Fruit fly (Drosophila melanogaster) whole organism, wandering third instar larva: ENCODE measurements around the gene CG10581.

Source experiments
- Abd-B ChIP-seq: fragments of >200 bp; optimal IDR thresholded peaks from 2 replicates; lab custom pipeline; 2017; ENCODE audit warnings: missing biosample characterization, missing genetic modification characterization
- Rel ChIP-seq, 2 experiments: fragments of 200-800 bp; sonication (Bioruptor generic) in 1 of 2; optimal IDR thresholded peaks; 2 replicates in 1 of 2; 3 replicates in 1 of 2; lab custom pipeline; 2016 to 2019; ENCODE audit warnings: mild to moderate bottlenecking in 2 of 2, missing biosample characterization in 2 of 2, missing genetic modification characterization in 2 of 2, moderate library complexity in 1 of 2
- Vsx2 ChIP-seq: fragments of 200-300, 225-300 bp; sonication (Bioruptor generic); optimal IDR thresholded peaks from 2 replicates; lab custom pipeline; 2018; ENCODE audit warnings: missing biosample characterization, missing genetic modification characterization; ENCODE audit not compliant: partially characterized antibody
- br ChIP-seq: fragments of 200-800 bp; sonication (Bioruptor generic); optimal IDR thresholded peaks from 2 replicates; lab custom pipeline; 2016; ENCODE audit warnings: missing biosample characterization, missing genetic modification characterization
- dl ChIP-seq, 2 experiments: fragments of 175-275, 200-275 bp in 1 of 2; fragments of 200-275 bp in 1 of 2; sonication (Bioruptor generic); optimal IDR thresholded peaks; lab custom pipeline; 2018; ENCODE audit warnings: mild to moderate bottlenecking in 2 of 2, missing biosample characterization in 2 of 2, missing genetic modification characterization in 2 of 2, moderate library complexity in 2 of 2; ENCODE audit not compliant: partially characterized antibody in 2 of 2, insufficient read depth in 1 of 2
- dmrt93B ChIP-seq: fragments of 200-800 bp; sonication (Bioruptor generic); optimal IDR thresholded peaks from 2 replicates; lab custom pipeline; 2018; ENCODE audit warnings: missing biosample characterization, mild to moderate bottlenecking, missing genetic modification characterization
- dsf ChIP-seq: sonication (Bioruptor generic); optimal IDR thresholded peaks from 2 replicates; lab custom pipeline; 2016; ENCODE audit warnings: missing biosample characterization, missing genetic modification characterization, borderline replicate concordance
- psq ChIP-seq: fragments of 200-800 bp; sonication (Bioruptor generic); optimal IDR thresholded peaks from 3 replicates; lab custom pipeline; 2017; ENCODE audit warnings: missing biosample characterization, mild to moderate bottlenecking, missing genetic modification characterization, moderate library complexity
- sage ChIP-seq: fragments of 200-800 bp; sonication (Bioruptor generic); optimal IDR thresholded peaks from 2 replicates; lab custom pipeline; 2016; ENCODE audit warnings: missing biosample characterization, mild to moderate bottlenecking, missing genetic modification characterization
- tai ChIP-seq: sonication (Bioruptor generic); optimal IDR thresholded peaks from 2 replicates; lab custom pipeline; 2016; ENCODE audit warnings: missing biosample characterization, missing genetic modification characterization

dm6 chr3L:21044721-21045120, 10.7 kb upstream of the CG10581 start:
- TF ChIP-seq dsf (GFP tag; lab: Kevin White, UChicago) (no peak), Vsx2 (GFP tag; lab: Kevin White, UChicago) (no peak), br (GFP tag; lab: Kevin White, UChicago) (no peak), psq (GFP tag; lab: Kevin White, UChicago) (no peak), Rel (GFP tag; optimal IDR thresholded peaks at IDR 0.05; lab: Kevin White, UChicago) (no peak), Rel (tag; optimal IDR thresholded peaks at IDR 0.05; lab: Kevin White, UChicago) (no peak), tai (GFP tag; lab: Kevin White, UChicago) (no peak), dmrt93B (GFP tag; lab: Kevin White, UChicago) (no peak), sage (no peak), dl (GFP tag; optimal IDR thresholded peaks at IDR 0.05; lab: Kevin White, UChicago; ENCODE audit: insufficient read depth in 1 of 2, partially characterized antibody in 2 of 2) (no peak), Abd-B (GFP tag; lab: Kevin White, UChicago) (no peak)
